Worm (Caenorhabditis elegans) whole organism, early embryonic: ENCODE results near the gene xpo-1.

ENCODE experiments used
- F13C5.2 ChIP-seq: sonication (generic microtip); optimal IDR thresholded peaks from 2 replicates; lab custom pipeline; 2017; ENCODE audit warnings: mild to moderate bottlenecking, missing genetic modification characterization, inconsistent platforms, missing compliant biosample characterization
- ama-1 ChIP-seq: fragments of 150-350 bp; optimal IDR thresholded peaks from 2 replicates; lab custom pipeline; 2014
- ceh-13 ChIP-seq: fragments of 200-800 bp; sonication (Bioruptor generic); optimal IDR thresholded peaks from 2 replicates; lab custom pipeline; 2018; ENCODE audit warnings: mild to moderate bottlenecking, missing genetic modification characterization, missing compliant biosample characterization
- ceh-36 ChIP-seq: sonication (generic microtip); optimal IDR thresholded peaks from 2 replicates; lab custom pipeline; 2016; ENCODE audit warnings: missing genetic modification characterization, inconsistent platforms, missing compliant biosample characterization
- ets-7 ChIP-seq: sonication (generic microtip); optimal IDR thresholded peaks from 2 replicates; lab custom pipeline; 2016; ENCODE audit warnings: missing genotype, missing genetic modification characterization, missing compliant biosample characterization
- flt-1 ChIP-seq: fragments of 200-800 bp; sonication (Bioruptor generic); IDR thresholded peaks from 2 replicates; pipeline ENCODE4 v1.3.6; 2022; ENCODE audit warnings: missing genetic modification characterization, missing compliant biosample characterization
- hmg-4 ChIP-seq: fragments of 200-800 bp; sonication (Bioruptor generic); optimal IDR thresholded peaks from 2 replicates; lab custom pipeline; 2018; ENCODE audit warnings: mild to moderate bottlenecking, missing genetic modification characterization, missing compliant biosample characterization
- hnd-1 ChIP-seq: sonication (generic microtip); optimal IDR thresholded peaks from 2 replicates; lab custom pipeline; 2016; ENCODE audit warnings: missing genetic modification characterization, missing compliant biosample characterization
- pes-1 ChIP-seq: fragments of 200-800 bp; sonication (Bioruptor generic); IDR thresholded peaks from 2 replicates; pipeline ENCODE4 v1.3.6; 2022; ENCODE audit warnings: missing genetic modification reagents, missing genetic modification characterization, missing compliant biosample characterization
- tbx-11 ChIP-seq: fragments of 200-800 bp; sonication (Bioruptor generic); IDR thresholded peaks from 2 replicates; pipeline ENCODE4 v1.3.6; 2022; ENCODE audit warnings: missing genetic modification characterization, missing compliant biosample characterization
- tra-4 ChIP-seq: sonication (generic microtip); optimal IDR thresholded peaks from 2 replicates; lab custom pipeline; 2017; ENCODE audit warnings: missing genetic modification characterization, missing compliant biosample characterization

ce11 chrV:7759270-7759669 lies 45.6 kb upstream of the xpo-1 start:
- TF ChIP-seq ama-1 (lab: Kevin White, UChicago) (no peak), F13C5.2 (tag; lab: Kevin White, UChicago) (no peak), tbx-11 (GFP tag; lab: Robert Waterston, UW) (no peak), hnd-1 (tag; lab: Kevin White, UChicago) (no peak), flt-1 (GFP tag; lab: Robert Waterston, UW) (no peak), ceh-13 (GFP tag; lab: Kevin White, UChicago) (no peak), tra-4 (no peak), hmg-4 (GFP tag; lab: Kevin White, UChicago) (no peak), pes-1 (no peak), ceh-36 (tag; lab: Kevin White, UChicago) (no peak), ets-7 (tag; lab: Kevin White, UChicago) (no peak)
